Fruit fly (Drosophila melanogaster): ENCODE data around the gene Cip4.

The Cip4 gene

dm6 chr3L:4313299-4313698 is 50.6 kb downstream of the Cip4 start, which contains the start of gene Claspin:
Gene Claspin (plus strand): TSS chr3L:4313483.
- peak; percentile 15 for TF ChIP-seq Snoo (tag; optimal IDR thresholded peaks at IDR 0.05)
- no peak for TF ChIP-seq CG4496 (GFP tag; IDR thresholded peaks at IDR 0.05)
- TF ChIP-seq D1 (tag; optimal IDR thresholded peaks at IDR 0.05), result peak; percentile 74
- no peak for TF ChIP-seq CG13204 (GFP tag; optimal IDR thresholded peaks at IDR 0.05)
- no peak for TF ChIP-seq gl (tag; optimal IDR thresholded peaks at IDR 0.05)
- no peak for TF ChIP-seq CG14655 (GFP tag; optimal IDR thresholded peaks at IDR 0.05)

- TF ChIP-seq CG17806 (tag; optimal IDR thresholded peaks at IDR 0.05), result no peak
- TF ChIP-seq Snoo (tag; optimal IDR thresholded peaks at IDR 0.05), result no peak
- TF ChIP-seq CG4496 (GFP tag; IDR thresholded peaks at IDR 0.05), result no peak
Measured at dm6 chr3L:4310604-4311003, 53.3 kb downstream of the Cip4 start.

dm6 chr3L:4307691-4308383 is 56.1 kb downstream of the Cip4 start, which contains the start of gene dyl:
Gene dyl (minus strand): TSS chr3L:4307718.
- TF ChIP-seq Pif1B (GFP tag; optimal IDR thresholded peaks at IDR 0.05) (no peak), CG34367 (tag; optimal IDR thresholded peaks at IDR 0.05) (no peak), CG8301 (tag; optimal IDR thresholded peaks at IDR 0.05) (no peak), CG15710 (tag; optimal IDR thresholded peaks at IDR 0.05) (no peak), CG10348 (GFP tag; IDR thresholded peaks at IDR 0.05) (no peak), CG8159 (tag; optimal IDR thresholded peaks at IDR 0.05) (no peak), Ets98B (GFP tag; IDR thresholded peaks at IDR 0.05) (no peak), CG9948 (tag; optimal IDR thresholded peaks at IDR 0.05) (no peak), Snoo (tag; optimal IDR thresholded peaks at IDR 0.05) (peak; percentile 47), gl (tag; optimal IDR thresholded peaks at IDR 0.05) (no peak), D1 (tag; optimal IDR thresholded peaks at IDR 0.05) (no peak), CG13204 (GFP tag; optimal IDR thresholded peaks at IDR 0.05) (no peak), CG12605 (GFP tag; IDR thresholded peaks at IDR 0.05) (no peak), fd96Ca (GFP tag; IDR thresholded peaks at IDR 0.05) (no peak), Pif1A (GFP tag; optimal IDR thresholded peaks at IDR 0.05) (no peak), CG4496 (GFP tag; IDR thresholded peaks at IDR 0.05) (0 out of 3 replicates have a peak, but pooled peaks have one; percentile 9)

dm6 chr3L:4304244-4304959 is 59.5 kb downstream of the Cip4 start:
- TF ChIP-seq Ets98B (GFP tag; IDR thresholded peaks at IDR 0.05), result peak; percentile 96
- peak; percentile 95 for TF ChIP-seq CG4496 (GFP tag; IDR thresholded peaks at IDR 0.05)
- TF ChIP-seq CG32121 (GFP tag; IDR thresholded peaks at IDR 0.05), result peak; percentile 95
- peak; percentile 89 for TF ChIP-seq CG12605 (GFP tag; IDR thresholded peaks at IDR 0.05)
- TF ChIP-seq CG8159 (tag; optimal IDR thresholded peaks at IDR 0.05), result peak; percentile 69
- TF ChIP-seq Snoo (tag; optimal IDR thresholded peaks at IDR 0.05), result peak; percentile 80
- peak; percentile 69; the same call in 1 of the 2 replicates for TF ChIP-seq CG10348 (GFP tag; IDR thresholded peaks at IDR 0.05)
- TF ChIP-seq rn (GFP tag; IDR thresholded peaks at IDR 0.05), result peak; percentile 77
- TF ChIP-seq gl (tag; optimal IDR thresholded peaks at IDR 0.05), result peak; percentile 47
- TF ChIP-seq Pif1B (GFP tag; optimal IDR thresholded peaks at IDR 0.05), result peak; percentile 85
- TF ChIP-seq CG9948 (tag; optimal IDR thresholded peaks at IDR 0.05), result peak; percentile 48
- TF ChIP-seq CG13204 (GFP tag; optimal IDR thresholded peaks at IDR 0.05), result peak; percentile 48
- peak; percentile 76 for TF ChIP-seq CG17806 (tag; optimal IDR thresholded peaks at IDR 0.05)
- peak; percentile 89 for TF ChIP-seq CG14655 (GFP tag; optimal IDR thresholded peaks at IDR 0.05)
- peak; percentile 72 for TF ChIP-seq CG34367 (tag; optimal IDR thresholded peaks at IDR 0.05)
- no peak for TF ChIP-seq EcR (GFP tag; optimal IDR thresholded peaks at IDR 0.05)
- peak; percentile 93 for TF ChIP-seq CG8301 (tag; optimal IDR thresholded peaks at IDR 0.05)
- TF ChIP-seq fd96Ca (GFP tag; IDR thresholded peaks at IDR 0.05), result peak; percentile 92
- peak; percentile 90 for TF ChIP-seq Pif1A (GFP tag; optimal IDR thresholded peaks at IDR 0.05)
- TF ChIP-seq D1 (tag; optimal IDR thresholded peaks at IDR 0.05), result peak; percentile 36
- TF ChIP-seq CG15710 (tag; optimal IDR thresholded peaks at IDR 0.05), result peak; percentile 80

dm6 chr3L:4302088-4302487 is 61.8 kb downstream of the Cip4 start:
- TF ChIP-seq EcR (GFP tag; optimal IDR thresholded peaks at IDR 0.05) (no peak), CG15710 (tag; optimal IDR thresholded peaks at IDR 0.05) (no peak), CG17806 (tag; optimal IDR thresholded peaks at IDR 0.05) (no peak), Ets98B (GFP tag; IDR thresholded peaks at IDR 0.05) (0 out of 2 replicates have a peak, but pooled peaks have one; percentile 18), CG34367 (tag; optimal IDR thresholded peaks at IDR 0.05) (no peak), D1 (tag; optimal IDR thresholded peaks at IDR 0.05) (no peak), Pif1B (GFP tag; optimal IDR thresholded peaks at IDR 0.05) (no peak), CG4496 (GFP tag; IDR thresholded peaks at IDR 0.05) (no peak)

DNA sequence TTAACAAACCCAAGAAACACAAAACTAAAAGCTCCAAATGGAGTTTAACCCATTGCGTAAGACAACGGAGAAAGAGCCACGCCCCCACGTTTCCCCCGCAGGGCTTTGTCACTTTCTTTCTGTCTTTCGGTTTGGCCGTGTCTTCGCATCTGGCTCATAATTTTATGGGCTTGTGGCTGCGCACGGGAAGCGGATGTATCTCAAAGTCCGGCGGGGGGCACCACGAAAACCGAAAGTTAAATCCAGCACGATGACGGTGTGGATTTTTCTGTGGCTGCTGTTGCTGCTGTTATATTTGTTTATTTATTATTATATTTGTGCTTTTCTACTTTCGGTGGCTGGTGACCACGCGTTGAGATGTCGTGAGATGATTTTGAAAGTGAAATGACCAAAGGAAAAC is 67.1 kb downstream of the Cip4 start:
- TF ChIP-seq CG15710 (tag; optimal IDR thresholded peaks at IDR 0.05) (no peak), rn (GFP tag; IDR thresholded peaks at IDR 0.05) (no peak), Ets98B (GFP tag; IDR thresholded peaks at IDR 0.05) (no peak), CG32121 (GFP tag; IDR thresholded peaks at IDR 0.05) (no peak), fd96Ca (GFP tag; IDR thresholded peaks at IDR 0.05) (no peak), CG4496 (GFP tag; IDR thresholded peaks at IDR 0.05) (no peak), CG8301 (tag; optimal IDR thresholded peaks at IDR 0.05) (no peak), CG10348 (GFP tag; IDR thresholded peaks at IDR 0.05) (no peak), CG12605 (GFP tag; IDR thresholded peaks at IDR 0.05) (no peak), CG34367 (tag; optimal IDR thresholded peaks at IDR 0.05) (no peak), CG17806 (tag; optimal IDR thresholded peaks at IDR 0.05) (no peak), gl (tag; optimal IDR thresholded peaks at IDR 0.05) (no peak), CG8159 (tag; optimal IDR thresholded peaks at IDR 0.05) (no peak), EcR (GFP tag; optimal IDR thresholded peaks at IDR 0.05) (no peak), CG9948 (tag; optimal IDR thresholded peaks at IDR 0.05) (no peak), Pif1B (GFP tag; optimal IDR thresholded peaks at IDR 0.05) (no peak), Pif1A (GFP tag; optimal IDR thresholded peaks at IDR 0.05) (no peak)

All from whole organism, pupa.